Worm (Caenorhabditis elegans) whole organism, mixed stage, embryonic: ENCODE data around the gene mrps-34.

Source experiments
- pha-4 ChIP-seq: fragments of 150-350 bp; optimal IDR thresholded peaks from 2 replicates; lab custom pipeline; 2018; ENCODE audit warnings: missing biosample characterization, missing genetic modification reagents, missing genetic modification characterization
- unc-62 ChIP-seq: fragments of 150-350 bp; optimal IDR thresholded peaks from 2 replicates; lab custom pipeline; 2014; ENCODE audit warnings: missing biosample characterization, missing genetic modification reagents, missing genetic modification characterization

DNA sequence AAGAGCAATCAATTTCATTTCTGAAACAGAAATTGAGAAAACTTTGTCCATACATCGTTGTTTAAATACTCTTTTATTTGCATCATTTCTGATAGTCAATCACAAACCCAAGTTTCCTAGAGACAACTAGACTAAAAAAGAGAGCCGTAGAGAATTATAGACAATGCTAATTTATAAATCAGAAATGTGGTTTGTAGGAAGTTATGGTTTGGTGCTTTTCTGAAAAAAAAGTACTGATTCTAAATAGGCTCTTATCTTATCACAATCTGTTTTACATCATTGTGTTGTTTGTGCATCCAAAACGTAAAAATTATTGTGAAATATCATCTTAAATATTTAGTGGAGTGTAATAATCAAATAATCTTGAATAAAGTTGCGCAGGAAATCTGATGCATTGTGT lies 1.6 kb downstream of the mrps-34 start, which contains the start of gene ugt-62:
- TF ChIP-seq unc-62 (no peak), pha-4 (no peak)
